Fruit fly (Drosophila melanogaster) whole organism, adult: ENCODE data around the gene VhaM9.7-d.

Experiments
- CG14711 ChIP-seq: fragments of 200-800 bp; sonication (Bioruptor generic); optimal IDR thresholded peaks from 2 replicates; lab custom pipeline; 2018; ENCODE audit warnings: missing biosample characterization, mild to moderate bottlenecking, missing genetic modification characterization, moderate library complexity
- toe ChIP-seq: fragments of 200-800 bp; sonication (Bioruptor generic); optimal IDR thresholded peaks from 2 replicates; lab custom pipeline; 2016; ENCODE audit warnings: missing biosample characterization, missing genetic modification characterization

DNA sequence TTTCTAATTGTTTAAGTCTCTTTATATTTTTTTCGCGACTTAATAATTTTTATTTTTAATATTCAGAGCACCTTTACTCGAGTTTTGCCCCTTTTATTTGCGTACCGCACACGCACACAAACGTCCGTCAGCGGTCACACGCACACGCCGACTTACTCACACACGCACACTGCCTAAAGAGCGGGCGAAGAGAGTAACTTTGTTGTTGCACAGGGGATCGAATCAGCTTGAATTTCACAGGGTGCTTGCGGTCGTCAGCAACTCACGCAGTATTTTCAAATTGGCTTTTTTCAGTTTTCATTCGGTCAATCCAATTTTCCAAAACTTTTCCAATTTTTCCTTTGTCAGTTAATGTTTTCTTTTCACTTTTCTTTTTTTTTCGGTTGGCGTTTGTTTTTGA, 41.7 kb upstream of the VhaM9.7-d start:
- no peak for TF ChIP-seq CG14711
- TF ChIP-seq toe (GFP tag; lab: Kevin White, UChicago) = no peak
